Fruit fly (Drosophila melanogaster): Measurements from ENCODE around the gene Exo84.
A peak's percentile ranks its signal among the peaks of the same experiment; 100 is the strongest.

Exo84 gene

dm6 chr3R:26058066-26058465 is 6.0 kb upstream of the Exo84 start, which contains the start of the genes PIG-P and Tcs6:
Gene PIG-P, minus strand, starts transcription at chr3R:26058223.
Gene Tcs6, minus strand, starts transcription at chr3R:26058223.
- TF ChIP-seq Hr78 (GFP tag; optimal IDR thresholded peaks at IDR 0.05) (no peak), h (GFP tag; optimal IDR thresholded peaks at IDR 0.05) (no peak), Jra (GFP tag; optimal IDR thresholded peaks at IDR 0.05) (no peak), rgr (GFP tag; optimal IDR thresholded peaks at IDR 0.05) (no peak), sv (GFP tag; optimal IDR thresholded peaks at IDR 0.05) (no peak), Dif (GFP tag; optimal IDR thresholded peaks at IDR 0.05; ENCODE audit: partially characterized antibody) (no peak), sage (GFP tag; optimal IDR thresholded peaks at IDR 0.05) (peak; percentile 53), dsf (GFP tag; optimal IDR thresholded peaks at IDR 0.05; ENCODE audit: borderline replicate concordance) (peak; percentile 3)

dm6 chr3R:26056381-26056780 is 4.3 kb upstream of the Exo84 start, which contains the start of the genes Sld5 and CG14543:
Gene Sld5, minus strand, starts transcription at chr3R:26056547.
Gene CG14543, plus strand, starts transcription at chr3R:26056630.
- TF ChIP-seq h (GFP tag; optimal IDR thresholded peaks at IDR 0.05) = peak; percentile 38
- TF ChIP-seq Sp1 (GFP tag; optimal IDR thresholded peaks at IDR 0.05) = peak; percentile 2
- no peak for TF ChIP-seq N (GFP tag; optimal IDR thresholded peaks at IDR 0.05)
- TF ChIP-seq ey (GFP tag; optimal IDR thresholded peaks at IDR 0.05) = no peak
- peak in 1 of 2 experiments; percentile 37 for TF ChIP-seq foxo (GFP tag; optimal IDR thresholded peaks at IDR 0.05)
- TF ChIP-seq Hnf4 (GFP tag; optimal IDR thresholded peaks at IDR 0.05) = peak; percentile 44
- TF ChIP-seq Dfd (GFP tag; optimal IDR thresholded peaks at IDR 0.05) = no peak
- no peak for TF ChIP-seq pan (optimal IDR thresholded peaks at IDR 0.05)
- no peak for TF ChIP-seq Hr83 (GFP tag; optimal IDR thresholded peaks at IDR 0.05; ENCODE audit: poor library complexity, severe bottlenecking)
- no peak for TF ChIP-seq sage (GFP tag; optimal IDR thresholded peaks at IDR 0.05)
- no peak for TF ChIP-seq Abd-B (GFP tag; optimal IDR thresholded peaks at IDR 0.05)
- no peak for TF ChIP-seq Mio (GFP tag; optimal IDR thresholded peaks at IDR 0.05)
- TF ChIP-seq Rel (GFP tag; optimal IDR thresholded peaks at IDR 0.05) = no peak
- TF ChIP-seq Rel (tag; optimal IDR thresholded peaks at IDR 0.05) = peak; percentile 2
- TF ChIP-seq dmrt93B (GFP tag; optimal IDR thresholded peaks at IDR 0.05) = no peak
- no peak for TF ChIP-seq Jra (GFP tag; optimal IDR thresholded peaks at IDR 0.05)
- no peak for TF ChIP-seq Myc (optimal IDR thresholded peaks at IDR 0.05)
- TF ChIP-seq br (GFP tag; optimal IDR thresholded peaks at IDR 0.05) = peak; percentile 10
- TF ChIP-seq lola (GFP tag; optimal IDR thresholded peaks at IDR 0.05) = no peak
- no peak for TF ChIP-seq dl (GFP tag; optimal IDR thresholded peaks at IDR 0.05; ENCODE audit: insufficient read depth in 1 of 2, partially characterized antibody in 2 of 2)
- no peak for TF ChIP-seq HLH106 (tag; optimal IDR thresholded peaks at IDR 0.05)
- TF ChIP-seq tai (GFP tag; optimal IDR thresholded peaks at IDR 0.05) = no peak
- TF ChIP-seq Dif (GFP tag; optimal IDR thresholded peaks at IDR 0.05; ENCODE audit: partially characterized antibody) = no peak
- peak; percentile 42 for TF ChIP-seq rgr (GFP tag; optimal IDR thresholded peaks at IDR 0.05)
- no peak for TF ChIP-seq CrebA (GFP tag; optimal IDR thresholded peaks at IDR 0.05; ENCODE audit: borderline replicate concordance)
- TF ChIP-seq fru (GFP tag; optimal IDR thresholded peaks at IDR 0.05) = no peak

- no peak for TF ChIP-seq Dfd (GFP tag; optimal IDR thresholded peaks at IDR 0.05)
- TF ChIP-seq ey (GFP tag; optimal IDR thresholded peaks at IDR 0.05) = peak; percentile 50
- TF ChIP-seq dmrt93B (GFP tag; optimal IDR thresholded peaks at IDR 0.05) = peak; percentile 74
- TF ChIP-seq dsf (GFP tag; optimal IDR thresholded peaks at IDR 0.05; ENCODE audit: borderline replicate concordance) = peak; percentile 0
- TF ChIP-seq br (GFP tag; optimal IDR thresholded peaks at IDR 0.05) = peak; percentile 82
- peak; percentile 88 for TF ChIP-seq Sp1 (GFP tag; optimal IDR thresholded peaks at IDR 0.05)
- TF ChIP-seq HLH106 (tag; optimal IDR thresholded peaks at IDR 0.05) = peak; percentile 77
- no peak for TF ChIP-seq tai (GFP tag; optimal IDR thresholded peaks at IDR 0.05)
- peak; percentile 77 for TF ChIP-seq OdsH (GFP tag; optimal IDR thresholded peaks at IDR 0.05)
- TF ChIP-seq usp (GFP tag; optimal IDR thresholded peaks at IDR 0.05) = no peak
- peak; percentile 41 for TF ChIP-seq Jra (GFP tag; optimal IDR thresholded peaks at IDR 0.05)
- no peak for TF ChIP-seq jim (GFP tag; optimal IDR thresholded peaks at IDR 0.05)
- peak; percentile 72 for TF ChIP-seq fru (GFP tag; optimal IDR thresholded peaks at IDR 0.05)
- no peak for TF ChIP-seq Hr78 (GFP tag; optimal IDR thresholded peaks at IDR 0.05)
- TF ChIP-seq Mio (GFP tag; optimal IDR thresholded peaks at IDR 0.05) = peak; percentile 10
- TF ChIP-seq lola (GFP tag; optimal IDR thresholded peaks at IDR 0.05) = no peak
- TF ChIP-seq Rel (GFP tag; optimal IDR thresholded peaks at IDR 0.05) = no peak
- peak; percentile 72 for TF ChIP-seq Rel (tag; optimal IDR thresholded peaks at IDR 0.05)
- no peak for TF ChIP-seq pan (optimal IDR thresholded peaks at IDR 0.05)
- TF ChIP-seq woc (GFP tag; optimal IDR thresholded peaks at IDR 0.05) = peak; percentile 44
- peak; percentile 86 for TF ChIP-seq h (GFP tag; optimal IDR thresholded peaks at IDR 0.05)
- TF ChIP-seq brk (GFP tag; optimal IDR thresholded peaks at IDR 0.05) = no peak
- peak; percentile 92 for TF ChIP-seq rgr (GFP tag; optimal IDR thresholded peaks at IDR 0.05)
- TF ChIP-seq Abd-B (GFP tag; optimal IDR thresholded peaks at IDR 0.05) = no peak
- TF ChIP-seq Vsx2 (GFP tag; optimal IDR thresholded peaks at IDR 0.05; ENCODE audit: partially characterized antibody) = no peak
- peak; percentile 58 for TF ChIP-seq psq (GFP tag; optimal IDR thresholded peaks at IDR 0.05)
- no peak for TF ChIP-seq CrebA (GFP tag; optimal IDR thresholded peaks at IDR 0.05; ENCODE audit: borderline replicate concordance)
- peak; percentile 44 for TF ChIP-seq CG32264 (GFP tag; optimal IDR thresholded peaks at IDR 0.05)
- TF ChIP-seq GATAd (GFP tag; optimal IDR thresholded peaks at IDR 0.05) = no peak
- TF ChIP-seq Dif (GFP tag; optimal IDR thresholded peaks at IDR 0.05; ENCODE audit: partially characterized antibody) = peak; percentile 61
- TF ChIP-seq dl (GFP tag; optimal IDR thresholded peaks at IDR 0.05; ENCODE audit: insufficient read depth in 1 of 2, partially characterized antibody in 2 of 2) = no peak
- no peak for TF ChIP-seq N (GFP tag; optimal IDR thresholded peaks at IDR 0.05)
- peak; percentile 97 for TF ChIP-seq Hr83 (GFP tag; optimal IDR thresholded peaks at IDR 0.05; ENCODE audit: poor library complexity, severe bottlenecking)
- peak; percentile 90 for TF ChIP-seq sage (GFP tag; optimal IDR thresholded peaks at IDR 0.05)
- peak; percentile 91 for TF ChIP-seq CG9705 (GFP tag; optimal IDR thresholded peaks at IDR 0.05)
- peak; percentile 36 to 81 for TF ChIP-seq foxo (GFP tag; optimal IDR thresholded peaks at IDR 0.05)
- peak; percentile 8 for TF ChIP-seq Myc (optimal IDR thresholded peaks at IDR 0.05)
- peak; percentile 33 for TF ChIP-seq sv (GFP tag; optimal IDR thresholded peaks at IDR 0.05)
- no peak for TF ChIP-seq Hnf4 (GFP tag; optimal IDR thresholded peaks at IDR 0.05)
Observed at dm6 chr3R:26055214-26055632, 3.2 kb upstream of the Exo84 start, which contains the start of gene Cmpk. Gene Cmpk, minus strand, starts transcription at chr3R:26055438.

Measured in whole organism, wandering third instar larva.